Fruit fly (Drosophila melanogaster): Measurements from ENCODE around the gene Fum4.
A peak's percentile ranks its signal among the peaks of the same experiment; 100 is the strongest.

Fum4 gene

DNA sequence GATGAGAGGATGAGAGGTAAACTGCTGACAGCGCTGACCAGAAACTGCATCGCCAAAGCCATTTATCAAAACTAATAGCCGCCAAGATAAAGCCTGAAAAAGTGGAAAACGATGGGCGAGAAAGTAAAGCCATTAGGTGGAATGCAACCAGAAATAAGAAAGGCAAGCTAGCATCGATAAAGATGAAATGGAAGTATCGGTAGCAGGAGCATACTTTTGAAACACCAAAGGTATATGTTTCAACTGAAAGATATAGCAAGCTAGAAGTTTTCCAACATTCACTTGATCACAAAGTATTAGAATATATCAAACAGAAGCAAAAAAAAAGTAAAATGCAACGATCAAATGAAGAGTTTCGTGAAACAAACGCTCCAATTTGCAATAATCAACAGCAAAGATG, 18.9 kb downstream of the Fum4 start, which contains the start of gene CG13137:
CG13137 (plus strand) TSS at position 301 of the 400 bp plus-strand sequence.
- TF ChIP-seq gl (tag; optimal IDR thresholded peaks at IDR 0.05) (no peak), CG34367 (tag; optimal IDR thresholded peaks at IDR 0.05) (no peak), Ets98B (GFP tag; IDR thresholded peaks at IDR 0.05) (no peak), Pif1B (GFP tag; optimal IDR thresholded peaks at IDR 0.05) (no peak), rn (GFP tag; IDR thresholded peaks at IDR 0.05) (no peak), CG10348 (GFP tag; IDR thresholded peaks at IDR 0.05) (no peak), CG8159 (tag; optimal IDR thresholded peaks at IDR 0.05) (no peak), Snoo (tag; optimal IDR thresholded peaks at IDR 0.05) (no peak), CG4496 (GFP tag; IDR thresholded peaks at IDR 0.05) (no peak), CG12605 (GFP tag; IDR thresholded peaks at IDR 0.05) (no peak)

DNA sequence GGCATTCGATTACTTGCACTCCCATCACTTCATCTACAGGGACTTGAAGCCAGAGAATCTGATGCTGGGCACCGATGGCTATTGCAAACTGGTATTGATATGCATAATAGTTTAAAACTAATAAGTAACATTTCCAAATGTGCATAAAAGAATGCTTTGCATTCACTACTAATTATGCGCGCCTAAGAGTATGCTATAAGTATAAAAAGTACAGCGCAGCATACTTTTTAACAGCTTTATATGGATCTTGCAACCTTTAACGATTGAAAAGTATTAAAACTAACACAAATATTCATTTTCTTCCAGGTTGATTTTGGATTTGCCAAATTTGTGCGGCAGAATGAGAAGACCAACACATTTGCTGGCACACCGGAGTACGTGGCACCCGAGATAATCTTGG, 36.9 kb downstream of the Fum4 start:
- no peak for TF ChIP-seq CG8159 (tag; optimal IDR thresholded peaks at IDR 0.05)
- no peak for TF ChIP-seq CG4496 (GFP tag; IDR thresholded peaks at IDR 0.05)
- no peak for TF ChIP-seq CG12605 (GFP tag; IDR thresholded peaks at IDR 0.05)
- no peak for TF ChIP-seq rn (GFP tag; IDR thresholded peaks at IDR 0.05)
- TF ChIP-seq D1 (tag; optimal IDR thresholded peaks at IDR 0.05): no peak

DNA sequence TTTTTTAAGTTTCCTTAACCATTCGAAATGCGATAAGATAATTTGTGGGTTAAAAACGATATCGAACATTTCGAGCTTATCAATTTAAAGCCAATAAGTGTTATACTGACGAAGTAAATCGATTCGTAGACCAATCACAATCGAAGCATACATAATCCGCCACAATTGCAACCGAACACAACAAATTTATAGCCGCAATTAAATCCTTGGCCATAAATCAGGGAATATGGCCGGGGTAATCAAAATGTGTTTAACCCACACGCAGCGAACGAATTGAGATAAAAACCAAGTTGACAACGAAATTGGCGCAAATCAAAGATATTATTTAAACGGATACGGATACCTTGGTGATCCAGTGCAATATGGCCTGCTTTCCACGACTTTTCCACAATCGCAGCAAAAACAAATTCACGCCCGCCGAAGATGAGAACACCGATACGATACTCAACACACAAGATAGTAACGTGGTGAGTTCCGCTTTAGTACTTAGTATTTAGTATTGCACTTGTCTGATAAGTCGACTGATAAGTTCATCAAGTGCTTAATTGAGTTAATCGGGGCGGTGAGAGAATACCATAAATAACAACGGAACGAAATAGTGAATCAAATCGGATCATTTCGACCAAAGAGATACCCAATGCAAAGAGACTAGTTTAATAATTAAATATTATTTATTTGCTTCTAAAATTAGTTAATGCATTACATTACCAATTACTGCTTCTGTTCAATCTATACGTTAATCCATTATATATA, 44.4 kb downstream of the Fum4 start:
- TF ChIP-seq CG34367 (tag; optimal IDR thresholded peaks at IDR 0.05): no peak
- no peak for TF ChIP-seq rn (GFP tag; IDR thresholded peaks at IDR 0.05)
- TF ChIP-seq CG8301 (tag; optimal IDR thresholded peaks at IDR 0.05): no peak
- no peak for TF ChIP-seq CG8159 (tag; optimal IDR thresholded peaks at IDR 0.05)
- TF ChIP-seq CG9948 (tag; optimal IDR thresholded peaks at IDR 0.05): no peak
- no peak for TF ChIP-seq D1 (tag; optimal IDR thresholded peaks at IDR 0.05)
- TF ChIP-seq CG12605 (GFP tag; IDR thresholded peaks at IDR 0.05): no peak
- no peak for TF ChIP-seq EcR (GFP tag; optimal IDR thresholded peaks at IDR 0.05)
- TF ChIP-seq CG13204 (GFP tag; optimal IDR thresholded peaks at IDR 0.05): no peak
- no peak for TF ChIP-seq Ets98B (GFP tag; IDR thresholded peaks at IDR 0.05)
- TF ChIP-seq CG32121 (GFP tag; IDR thresholded peaks at IDR 0.05): no peak
- no peak for TF ChIP-seq gl (tag; optimal IDR thresholded peaks at IDR 0.05)
- TF ChIP-seq CG10348 (GFP tag; IDR thresholded peaks at IDR 0.05): no peak
- TF ChIP-seq CG4496 (GFP tag; IDR thresholded peaks at IDR 0.05): no peak
- no peak for TF ChIP-seq Pif1B (GFP tag; optimal IDR thresholded peaks at IDR 0.05)
- no peak for TF ChIP-seq CG15710 (tag; optimal IDR thresholded peaks at IDR 0.05)
- no peak for TF ChIP-seq Pif1A (GFP tag; optimal IDR thresholded peaks at IDR 0.05)

DNA sequence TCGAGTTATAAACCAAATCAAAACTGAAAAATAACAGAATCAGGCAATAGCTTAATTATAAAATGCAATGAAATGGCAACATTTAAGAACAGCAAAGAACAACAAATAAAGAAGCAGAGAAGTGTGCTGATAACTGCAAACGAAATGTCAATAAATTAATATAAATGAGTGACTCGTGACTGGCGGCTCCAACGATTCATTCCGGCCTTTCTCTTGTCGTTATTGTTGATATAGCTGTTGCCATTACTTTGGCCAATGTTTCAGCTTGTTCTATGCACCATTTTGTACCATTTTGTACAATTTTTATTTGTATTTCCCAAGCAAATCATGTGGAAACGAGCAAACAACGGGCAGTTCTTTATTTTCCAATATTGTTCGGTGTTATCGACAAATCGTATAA, 45.7 kb downstream of the Fum4 start:
- TF ChIP-seq Pif1A (GFP tag; optimal IDR thresholded peaks at IDR 0.05): no peak

DNA sequence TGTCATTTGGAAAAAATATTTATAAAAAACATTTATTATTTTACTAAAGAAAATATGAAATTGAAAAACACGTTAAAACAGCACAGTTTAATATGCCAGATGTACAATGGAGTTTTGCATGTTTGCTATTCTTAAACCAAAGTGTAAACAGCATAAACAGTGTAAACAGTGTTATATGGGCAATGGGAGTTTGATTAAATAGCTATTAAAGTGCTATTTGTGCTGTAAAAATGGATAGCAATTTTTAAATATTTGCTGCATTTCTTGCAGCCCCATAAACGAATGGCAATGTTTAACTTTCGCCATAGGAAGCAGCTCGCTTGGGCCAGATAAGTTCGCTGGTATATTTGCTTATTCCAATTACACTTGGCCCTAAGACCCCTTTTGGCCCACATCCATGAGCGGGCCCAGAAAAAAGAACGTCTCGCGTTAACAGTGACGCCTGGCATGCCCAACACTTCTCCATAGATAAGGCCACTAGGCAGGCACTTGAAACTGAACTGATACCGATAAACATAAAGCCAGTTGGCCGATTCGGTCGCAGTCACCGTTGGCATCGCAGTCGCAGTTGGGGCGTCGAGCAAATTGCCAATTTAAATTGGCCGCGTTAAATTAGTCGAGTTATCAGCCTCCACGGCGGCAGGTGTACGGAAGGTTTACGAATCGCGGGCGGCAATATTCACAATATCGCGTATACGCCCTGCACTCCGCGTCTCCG, 46.9 kb downstream of the Fum4 start, which contains the start of gene CG4839:
CG4839 (plus strand) TSS at position 541 of the 718 bp plus-strand sequence.
- no peak for TF ChIP-seq CG10348 (GFP tag; IDR thresholded peaks at IDR 0.05)
- TF ChIP-seq CG12605 (GFP tag; IDR thresholded peaks at IDR 0.05): no peak
- no peak for TF ChIP-seq fd96Ca (GFP tag; IDR thresholded peaks at IDR 0.05)
- no peak for TF ChIP-seq EcR (GFP tag; optimal IDR thresholded peaks at IDR 0.05)
- TF ChIP-seq CG13204 (GFP tag; optimal IDR thresholded peaks at IDR 0.05): no peak
- no peak for TF ChIP-seq CG15710 (tag; optimal IDR thresholded peaks at IDR 0.05)
- TF ChIP-seq Pif1B (GFP tag; optimal IDR thresholded peaks at IDR 0.05): peak; percentile 12
- TF ChIP-seq Snoo (tag; optimal IDR thresholded peaks at IDR 0.05): peak; percentile 26
- TF ChIP-seq CG9948 (tag; optimal IDR thresholded peaks at IDR 0.05): no peak
- peak; percentile 34 for TF ChIP-seq Pif1A (GFP tag; optimal IDR thresholded peaks at IDR 0.05)

DNA sequence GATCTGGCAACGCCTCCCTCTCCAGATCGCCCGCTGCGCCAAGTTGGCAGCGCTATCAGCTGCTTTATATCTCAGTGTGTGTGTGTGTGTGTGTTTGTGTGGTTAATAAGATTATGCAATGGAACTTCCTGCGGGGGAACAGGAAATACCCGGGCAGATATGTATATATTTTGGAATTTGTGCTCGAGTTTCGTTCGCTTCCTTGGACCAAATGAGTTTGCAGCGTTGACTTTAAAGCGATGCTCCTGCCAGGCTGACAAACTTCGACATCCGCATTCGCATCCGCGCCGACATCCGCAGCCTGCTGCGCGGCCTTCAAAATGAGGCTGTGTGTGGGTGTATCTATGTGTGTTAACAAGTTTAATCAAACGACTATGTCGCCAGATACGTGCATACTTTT, 48.0 kb downstream of the Fum4 start:
- TF ChIP-seq CG10348 (GFP tag; IDR thresholded peaks at IDR 0.05) (no peak), CG14655 (GFP tag; optimal IDR thresholded peaks at IDR 0.05) (peak; percentile 35), fd96Ca (GFP tag; IDR thresholded peaks at IDR 0.05) (peak; percentile 53; the same call in 1 of the 3 replicates), EcR (GFP tag; optimal IDR thresholded peaks at IDR 0.05) (no peak), CG12605 (GFP tag; IDR thresholded peaks at IDR 0.05) (no peak), Pif1A (GFP tag; optimal IDR thresholded peaks at IDR 0.05) (no peak), CG8159 (tag; optimal IDR thresholded peaks at IDR 0.05) (peak; percentile 21), CG15710 (tag; optimal IDR thresholded peaks at IDR 0.05) (no peak), rn (GFP tag; IDR thresholded peaks at IDR 0.05) (no peak), Snoo (tag; optimal IDR thresholded peaks at IDR 0.05) (peak; percentile 55), Pif1B (GFP tag; optimal IDR thresholded peaks at IDR 0.05) (no peak), CG32121 (GFP tag; IDR thresholded peaks at IDR 0.05) (no peak), CG34367 (tag; optimal IDR thresholded peaks at IDR 0.05) (no peak), Ets98B (GFP tag; IDR thresholded peaks at IDR 0.05) (no peak), CG9948 (tag; optimal IDR thresholded peaks at IDR 0.05) (no peak), CG17806 (tag; optimal IDR thresholded peaks at IDR 0.05) (no peak), CG13204 (GFP tag; optimal IDR thresholded peaks at IDR 0.05) (no peak), CG4496 (GFP tag; IDR thresholded peaks at IDR 0.05) (peak; percentile 80; the same call in 2 of the 3 replicates), gl (tag; optimal IDR thresholded peaks at IDR 0.05) (no peak), D1 (tag; optimal IDR thresholded peaks at IDR 0.05) (no peak), CG8301 (tag; optimal IDR thresholded peaks at IDR 0.05) (peak; percentile 34)

Data from whole organism, pupa.